Worm (Caenorhabditis elegans) whole organism, mixed stage, embryonic: ENCODE data around the gene abi-1.

ENCODE experiments used
- elt-3 ChIP-seq: fragments of 150-350 bp; optimal IDR thresholded peaks from 2 replicates; lab custom pipeline; 2014; ENCODE audit warnings: missing biosample characterization, missing genetic modification characterization
- lsy-2 ChIP-seq: fragments of 150-350 bp; optimal IDR thresholded peaks from 2 replicates; lab custom pipeline; 2014; ENCODE audit warnings: missing biosample characterization, missing genetic modification characterization
- nhr-12 ChIP-seq: fragments of 150-350 bp; optimal IDR thresholded peaks from 2 replicates; lab custom pipeline; 2014; ENCODE audit warnings: missing biosample characterization, missing genetic modification characterization
- nhr-28 ChIP-seq: fragments of 150-350 bp; optimal IDR thresholded peaks from 2 replicates; lab custom pipeline; 2014; ENCODE audit warnings: missing biosample characterization, missing genetic modification characterization
- snpc-4 ChIP-seq: fragments of 150-350 bp; optimal IDR thresholded peaks from 2 replicates; lab custom pipeline; 2014; ENCODE audit warnings: missing biosample characterization, missing genetic modification characterization

ce11 chrIII:5711881-5712643 lies 19.5 kb upstream of the abi-1 start:
- TF ChIP-seq nhr-28 (tag; lab: Kevin White, UChicago) (no peak), elt-3 (no peak), lsy-2 (tag; lab: Kevin White, UChicago) (no peak), nhr-12 (no peak), snpc-4 (tag; lab: Kevin White, UChicago) (no peak)
